Fruit fly (Drosophila melanogaster): Measurements from ENCODE around the gene CG31975.

- TF ChIP-seq Pif1A (GFP tag; optimal IDR thresholded peaks at IDR 0.05) (no peak), EcR (GFP tag; optimal IDR thresholded peaks at IDR 0.05) (peak; percentile 66), Ets98B (GFP tag; IDR thresholded peaks at IDR 0.05) (no peak), CG14655 (GFP tag; optimal IDR thresholded peaks at IDR 0.05) (no peak), CG10348 (GFP tag; IDR thresholded peaks at IDR 0.05) (no peak), CG8301 (tag; optimal IDR thresholded peaks at IDR 0.05) (no peak), CG12605 (GFP tag; IDR thresholded peaks at IDR 0.05) (no peak), gl (tag; optimal IDR thresholded peaks at IDR 0.05) (peak; percentile 18), CG32121 (GFP tag; IDR thresholded peaks at IDR 0.05) (no peak), Pif1B (GFP tag; optimal IDR thresholded peaks at IDR 0.05) (peak; percentile 54), CG17806 (tag; optimal IDR thresholded peaks at IDR 0.05) (no peak), Snoo (tag; optimal IDR thresholded peaks at IDR 0.05) (peak; percentile 17), CG34367 (tag; optimal IDR thresholded peaks at IDR 0.05) (peak; percentile 14), CG8159 (tag; optimal IDR thresholded peaks at IDR 0.05) (peak; percentile 7)
Observed at dm6 chr2L:158649-159257, 18.0 kb upstream of the CG31975 start, which contains the start of the genes CG33635 and spen.

Data from whole organism, pupa.